Worm (Caenorhabditis elegans): Measurements from ENCODE around the gene ptr-3.

- TF ChIP-seq R02D3.7 (tag; optimal IDR thresholded peaks at IDR 0.05) (no peak), snpc-4 (tag; optimal IDR thresholded peaks at IDR 0.05) (no peak), nhr-77 (tag; optimal IDR thresholded peaks at IDR 0.05) (no peak), ceh-82 (tag; optimal IDR thresholded peaks at IDR 0.05) (no peak), aha-1 (tag) (no peak), ama-1 (optimal IDR thresholded peaks at IDR 0.05) (no peak), fkh-10 (GFP tag; optimal IDR thresholded peaks at IDR 0.05) (no peak), snpc-1.2 (GFP tag; IDR thresholded peaks at IDR 0.05) (no peak), pqm-1 (tag; optimal IDR thresholded peaks at IDR 0.05) (no peak), nhr-10 (tag; optimal IDR thresholded peaks at IDR 0.05) (no peak), fos-1 (tag; optimal IDR thresholded peaks at IDR 0.05) (no peak)
Measured at ce11 chrII:319459-319858, 47.9 kb downstream of the ptr-3 start, which contains the start of gene far-7.
